Worm (Caenorhabditis elegans): ENCODE data around the gene F35G12.5.

The F35G12.5 gene

DNA sequence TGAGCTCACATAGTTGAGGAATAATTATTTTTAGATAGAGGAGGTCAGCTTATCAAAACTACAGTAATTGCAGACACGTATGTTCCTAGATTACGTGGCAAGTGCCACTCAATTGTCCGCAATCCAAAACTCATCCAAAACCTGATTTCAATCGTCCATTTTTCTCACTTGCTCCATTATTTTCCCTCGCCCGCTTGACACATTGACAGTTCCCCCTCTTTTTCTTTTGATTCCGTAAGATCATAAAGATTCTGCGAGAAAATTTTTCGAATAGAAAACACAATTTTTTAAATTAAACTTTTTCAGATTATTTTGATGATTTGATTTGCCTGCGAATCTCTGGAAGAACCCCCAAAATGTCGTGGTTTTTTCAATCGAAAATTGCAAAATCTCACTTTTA lies 35.2 kb upstream of the F35G12.5 start, which contains the start of gene M88.4:
Gene M88.4 (plus strand): TSS at position 301 of the 400 bp plus-strand sequence.
- TF ChIP-seq mxl-3 (GFP tag; optimal IDR thresholded peaks at IDR 0.05) (no peak), unc-62 (GFP tag; optimal IDR thresholded peaks at IDR 0.05 in 1 of 2) (peak in 1 of 2 experiments; percentile 2), unc-62 (tag; optimal IDR thresholded peaks at IDR 0.05) (no peak)

DNA sequence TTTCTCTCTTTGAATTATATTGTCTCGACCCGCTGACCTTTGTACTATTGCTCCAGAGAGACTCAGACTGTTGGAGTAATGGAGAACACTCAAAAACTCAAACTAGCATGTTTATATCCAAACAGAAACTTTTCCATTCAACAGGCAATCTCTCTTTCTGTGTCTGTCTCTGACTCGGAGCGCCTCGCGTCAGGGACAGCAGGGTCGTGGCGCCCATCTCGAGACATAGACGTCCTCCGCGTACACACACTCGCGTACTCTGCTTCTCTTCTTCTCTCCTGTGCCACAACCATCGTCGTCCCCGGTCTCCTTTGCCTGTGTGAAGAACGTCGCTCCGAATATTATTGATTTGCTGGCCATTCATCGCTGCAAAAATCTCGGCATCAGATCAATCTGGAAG lies 32.0 kb upstream of the F35G12.5 start:
- TF ChIP-seq tra-1 (GFP tag; IDR thresholded peaks at IDR 0.05) (0 out of 2 replicates have a peak, but pooled peaks have one; percentile 34), lin-1 (GFP tag; IDR thresholded peaks at IDR 0.05) (peak; percentile 30; the same call in 1 of the 2 replicates), dmd-6 (GFP tag; IDR thresholded peaks at IDR 0.05) (peak; percentile 89), mes-2 (tag; optimal IDR thresholded peaks at IDR 0.05; ENCODE audit: poor library complexity, severe bottlenecking) (peak; percentile 56), egl-43 (GFP tag; IDR thresholded peaks at IDR 0.05) (peak; percentile 22; the same call in 1 of the 2 replicates), duxl-1 (tag; optimal IDR thresholded peaks at IDR 0.05; ENCODE audit: poor library complexity) (no peak), rbr-2 (tag; optimal IDR thresholded peaks at IDR 0.05) (peak; percentile 72), zip-11 (GFP tag; IDR thresholded peaks at IDR 0.05) (no peak), nhr-41 (GFP tag; IDR thresholded peaks at IDR 0.05) (peak; percentile 87; the same call in 1 of the 2 replicates), ceh-32 (tag; optimal IDR thresholded peaks at IDR 0.05; ENCODE audit: poor library complexity) (no peak), tag-97 (GFP tag; IDR thresholded peaks at IDR 0.05) (no peak), ceh-28 (tag; optimal IDR thresholded peaks at IDR 0.05) (peak; percentile 38), F10B5.3 (tag; optimal IDR thresholded peaks at IDR 0.05) (no peak), daf-19 (GFP tag; conservative IDR thresholded peaks at IDR 0.05) (no peak), fkh-10 (GFP tag; optimal IDR thresholded peaks at IDR 0.05) (peak; percentile 31), arid-1 (GFP tag; conservative IDR thresholded peaks at IDR 0.05) (peak; percentile 56; the same call in 1 of the 2 replicates), madf-5 (GFP tag; IDR thresholded peaks at IDR 0.05) (no peak), nhr-237 (tag; optimal IDR thresholded peaks at IDR 0.05) (no peak), nhr-6 (tag; optimal IDR thresholded peaks at IDR 0.05) (peak; percentile 42), ztf-7 (tag; optimal IDR thresholded peaks at IDR 0.05) (no peak), T20F7.1 (GFP tag; optimal IDR thresholded peaks at IDR 0.05) (peak; percentile 35), zfp-3 (GFP tag; conservative IDR thresholded peaks at IDR 0.05) (no peak), Y48G9A.11 (GFP tag; IDR thresholded peaks at IDR 0.05) (no peak), pqm-1 (tag; optimal IDR thresholded peaks at IDR 0.05) (peak; percentile 71), dve-1 (tag; optimal IDR thresholded peaks at IDR 0.05; ENCODE audit: insufficient read depth) (peak; percentile 86), jun-1 (tag; optimal IDR thresholded peaks at IDR 0.05) (no peak), aha-1 (tag) (peak; percentile 97), T26A8.4 (GFP tag; IDR thresholded peaks at IDR 0.05) (peak; percentile 24; the same call in 1 of the 2 replicates), unc-62 (GFP tag; optimal IDR thresholded peaks at IDR 0.05 in 1 of 2) (peak in 1 of 2 experiments; percentile 36), unc-62 (tag; optimal IDR thresholded peaks at IDR 0.05) (no peak), hmg-1.1 (GFP tag; IDR thresholded peaks at IDR 0.05) (peak; percentile 78), snpc-4 (tag; optimal IDR thresholded peaks at IDR 0.05) (no peak), pha-4 (GFP tag; IDR thresholded peaks at IDR 0.05) (peak; percentile 58), pha-4 (tag; optimal IDR thresholded peaks at IDR 0.05) (no peak), ztf-11 (tag; optimal IDR thresholded peaks at IDR 0.05) (no peak), hif-1 (tag; optimal IDR thresholded peaks at IDR 0.05) (peak in 1 of 2 experiments; percentile 66), F37D6.2 (tag; optimal IDR thresholded peaks at IDR 0.05) (peak; percentile 39), hlh-30 (tag; optimal IDR thresholded peaks at IDR 0.05; ENCODE audit: insufficient read depth) (peak; percentile 93), mxl-3 (GFP tag; optimal IDR thresholded peaks at IDR 0.05) (peak; percentile 92), dpl-1 (GFP tag; optimal IDR thresholded peaks at IDR 0.05) (peak; percentile 46), dmd-9 (GFP tag; IDR thresholded peaks at IDR 0.05) (no peak), daf-16 (GFP tag; optimal IDR thresholded peaks at IDR 0.05) (peak in 1 of 2 experiments; percentile 61), daf-16 (tag; optimal IDR thresholded peaks at IDR 0.05) (peak; percentile 82), set-16 (GFP tag; IDR thresholded peaks at IDR 0.05) (peak; percentile 74), nhr-25 (tag; optimal IDR thresholded peaks at IDR 0.05; ENCODE audit: borderline replicate concordance, insufficient read depth) (peak; percentile 64), nhr-28 (tag; optimal IDR thresholded peaks at IDR 0.05) (peak; percentile 91), lsy-2 (tag; optimal IDR thresholded peaks at IDR 0.05) (peak; percentile 49 to 78), lin-29 (GFP tag; IDR thresholded peaks at IDR 0.05) (no peak)

All from whole organism, L4 larva.